Fruit fly (Drosophila melanogaster) whole organism, embryonic: ENCODE data around the gene Kaz-m1.

Experiments used
- Bgb ChIP-seq: fragments of 200-800 bp; sonication (Bioruptor generic); IDR thresholded peaks from 2 replicates; pipeline ENCODE4 v1.3.6; 2022; ENCODE audit warnings: missing biosample characterization, missing genetic modification characterization; ENCODE audit not compliant: partially characterized antibody
- CG1024 ChIP-seq: fragments of 200-800 bp; sonication (Bioruptor generic); IDR thresholded peaks from 2 replicates; pipeline ENCODE4 v1.3.6; 2022; ENCODE audit warnings: missing biosample characterization, missing genetic modification characterization
- CG10321 ChIP-seq: fragments of 200-800 bp; sonication (Bioruptor generic); IDR thresholded peaks from 2 replicates; pipeline ENCODE4 v1.3.6; 2022; ENCODE audit warnings: missing biosample characterization, missing genetic modification characterization
- CG10654 ChIP-seq: fragments of 200-800 bp; sonication (Bioruptor generic); optimal IDR thresholded peaks from 2 replicates; lab custom pipeline; 2016; ENCODE audit warnings: missing biosample characterization, missing genetic modification characterization
- CG12219 ChIP-seq: fragments of 200-800 bp; sonication (Bioruptor generic); optimal IDR thresholded peaks from 3 replicates; lab custom pipeline; 2018; ENCODE audit warnings: missing biosample characterization, mild to moderate bottlenecking, missing genetic modification characterization
- CG13775 ChIP-seq: fragments of 200-800 bp; sonication (Bioruptor generic); optimal IDR thresholded peaks from 3 replicates; lab custom pipeline; 2017; ENCODE audit warnings: missing biosample characterization, mild to moderate bottlenecking, missing genetic modification characterization
- CG13894 ChIP-seq: fragments of 200-800 bp; sonication (Bioruptor generic); optimal IDR thresholded peaks from 3 replicates; lab custom pipeline; 2018; ENCODE audit warnings: missing biosample characterization, mild to moderate bottlenecking, missing genetic modification characterization, moderate library complexity
- CG15479 ChIP-seq: fragments of 200-800 bp; sonication (Bioruptor generic); optimal IDR thresholded peaks from 3 replicates; lab custom pipeline; 2019; ENCODE audit warnings: missing biosample characterization, mild to moderate bottlenecking, missing genetic modification characterization, moderate library complexity
- CG17186 ChIP-seq: fragments of 200-800 bp; sonication (Bioruptor generic); optimal IDR thresholded peaks from 3 replicates; lab custom pipeline; 2017; ENCODE audit warnings: missing biosample characterization, missing genetic modification reagents, missing genetic modification characterization
- CG17568 ChIP-seq: fragments of 200-800 bp; sonication (Bioruptor generic); optimal IDR thresholded peaks from 2 replicates; lab custom pipeline; 2018; ENCODE audit warnings: missing biosample characterization, mild to moderate bottlenecking, missing genetic modification characterization, moderate library complexity
- CG2712 ChIP-seq: fragments of 200-800 bp; optimal IDR thresholded peaks from 3 replicates; lab custom pipeline; 2019; ENCODE audit warnings: missing biosample characterization, mild to moderate bottlenecking, missing genetic modification characterization, moderate library complexity
- CG31365 ChIP-seq: fragments of 200-800 bp; sonication (Bioruptor generic); optimal IDR thresholded peaks from 2 replicates; lab custom pipeline; 2018; ENCODE audit warnings: missing biosample characterization, mild to moderate bottlenecking, missing genetic modification characterization
- CG32532 ChIP-seq: fragments of 200-800 bp; sonication (Bioruptor generic); IDR thresholded peaks from 2 replicates; pipeline ENCODE4 v1.3.6; 2022; ENCODE audit warnings: missing biosample characterization, missing genetic modification characterization
- CG32767 ChIP-seq: fragments of 200-800 bp; sonication (Bioruptor generic); IDR thresholded peaks from 2 replicates; pipeline ENCODE4 v1.3.6; 2022; ENCODE audit warnings: missing biosample characterization, missing genetic modification characterization
- CG3281 ChIP-seq: fragments of 200-800 bp; sonication (Bioruptor generic); optimal IDR thresholded peaks from 3 replicates; lab custom pipeline; 2017; ENCODE audit warnings: missing biosample characterization, mild to moderate bottlenecking, missing genetic modification characterization
- CG7372 ChIP-seq: fragments of 200-800 bp; sonication (Bioruptor generic); IDR thresholded peaks from 2 replicates; pipeline ENCODE4 v1.3.6; 2022; ENCODE audit warnings: missing biosample characterization, missing genetic modification characterization
- CG7987 ChIP-seq: fragments of 200-800 bp; sonication (Bioruptor generic); optimal IDR thresholded peaks from 2 replicates; lab custom pipeline; 2018; ENCODE audit warnings: missing biosample characterization, mild to moderate bottlenecking, missing genetic modification characterization, moderate library complexity
- CG8290 ChIP-seq, 3 experiments: fragments of 200-800 bp; sonication (Bioruptor generic); optimal IDR thresholded peaks; 2 replicates each; lab custom pipeline; 2016 to 2019; ENCODE audit warnings: missing biosample characterization in 3 of 3, missing genetic modification characterization in 3 of 3, mild to moderate bottlenecking in 2 of 3, moderate library complexity in 1 of 3
- D19A ChIP-seq: fragments of 200-800 bp; optimal IDR thresholded peaks from 3 replicates; lab custom pipeline; 2019; ENCODE audit warnings: missing biosample characterization, mild to moderate bottlenecking, missing genetic modification characterization, moderate library complexity
- Doc2 ChIP-seq: fragments of 200-800 bp; sonication (Bioruptor generic); IDR thresholded peaks from 2 replicates; pipeline ENCODE4 v1.3.6; 2022; ENCODE audit warnings: missing biosample characterization, missing genetic modification characterization
- ERR ChIP-seq: fragments of 200-800 bp; sonication (Bioruptor generic); optimal IDR thresholded peaks from 2 replicates; lab custom pipeline; 2016; ENCODE audit warnings: missing biosample characterization, missing genetic modification characterization
- Eip74EF ChIP-seq, 2 experiments: fragments of 200-800 bp in 1 of 2; fragments of >200 bp in 1 of 2; sonication (Bioruptor generic) in 1 of 2; optimal IDR thresholded peaks; 2 replicates each; lab custom pipeline; 2017 to 2019; ENCODE audit warnings: missing biosample characterization in 2 of 2, missing genetic modification characterization in 2 of 2, mild to moderate bottlenecking in 1 of 2, moderate library complexity in 1 of 2
- Gug ChIP-seq: fragments of 200-800 bp; sonication (Bioruptor generic); IDR thresholded peaks from 4 replicates; pipeline ENCODE4 v1.3.6; 2022; ENCODE audit warnings: missing biosample characterization, missing genetic modification characterization
- HLH54F ChIP-seq: fragments of 200-800 bp; sonication (Bioruptor generic); optimal IDR thresholded peaks from 3 replicates; lab custom pipeline; 2016; ENCODE audit warnings: missing biosample characterization, missing genetic modification characterization
- HmgZ ChIP-seq: fragments of 200-800 bp; sonication (Bioruptor generic); optimal IDR thresholded peaks from 2 replicates; lab custom pipeline; 2018; ENCODE audit warnings: missing biosample characterization, mild to moderate bottlenecking, missing genetic modification characterization
- Hr39 ChIP-seq: fragments of >200 bp; optimal IDR thresholded peaks from 2 replicates; lab custom pipeline; 2017
- Lhr ChIP-seq: fragments of 200-800 bp; sonication (Bioruptor generic); optimal IDR thresholded peaks from 3 replicates; lab custom pipeline; 2017; ENCODE audit warnings: mild to moderate bottlenecking, missing biosample characterization, missing genetic modification reagents, missing genetic modification characterization
- Max ChIP-seq: fragments of 200-800 bp; sonication (Bioruptor generic); optimal IDR thresholded peaks from 2 replicates; lab custom pipeline; 2016; ENCODE audit warnings: missing biosample characterization, mild to moderate bottlenecking, missing genetic modification characterization
- Neu2 ChIP-seq: fragments of 200-800 bp; sonication (Bioruptor generic); optimal IDR thresholded peaks from 3 replicates; lab custom pipeline; 2016; ENCODE audit warnings: missing biosample characterization, missing genetic modification characterization, borderline replicate concordance
- Oli ChIP-seq: fragments of 200-800 bp; sonication (Bioruptor generic); optimal IDR thresholded peaks from 2 replicates; lab custom pipeline; 2018; ENCODE audit warnings: missing biosample characterization, mild to moderate bottlenecking, missing genetic modification characterization, moderate library complexity
- ato ChIP-seq: fragments of 200-800 bp; sonication (Bioruptor generic); IDR thresholded peaks from 2 replicates; pipeline ENCODE4 v1.3.6; 2022; ENCODE audit warnings: missing biosample characterization, missing genetic modification characterization; ENCODE audit not compliant: partially characterized antibody
- bab2 ChIP-seq: fragments of 200-800 bp; sonication (Bioruptor generic); optimal IDR thresholded peaks from 2 replicates; lab custom pipeline; 2016; ENCODE audit warnings: missing biosample characterization, missing genetic modification characterization
- crp ChIP-seq, 2 experiments: fragments of 200-800 bp; sonication (Bioruptor generic); optimal IDR thresholded peaks; 2 replicates in 1 of 2; 3 replicates in 1 of 2; lab custom pipeline; 2017; ENCODE audit warnings: missing biosample characterization in 2 of 2, missing genetic modification characterization in 2 of 2, mild to moderate bottlenecking in 1 of 2, moderate library complexity in 1 of 2
- dysf ChIP-seq: fragments of 200-800 bp; sonication (Bioruptor generic); IDR thresholded peaks from 3 replicates; pipeline ENCODE4 v1.3.6; 2022; ENCODE audit warnings: missing biosample characterization, missing genetic modification characterization
- gro ChIP-seq: fragments of 200-800 bp; sonication (Bioruptor generic); optimal IDR thresholded peaks from 2 replicates; lab custom pipeline; 2016; ENCODE audit warnings: missing biosample characterization, missing genetic modification characterization
- gsb-n ChIP-seq: fragments of 200-800 bp; sonication (Bioruptor generic); optimal IDR thresholded peaks from 3 replicates; lab custom pipeline; 2018; ENCODE audit warnings: missing biosample characterization, mild to moderate bottlenecking, missing genetic modification characterization
- hbn ChIP-seq: fragments of 200-800 bp; sonication (Bioruptor generic); IDR thresholded peaks from 2 replicates; pipeline ENCODE4 v1.3.6; 2022; ENCODE audit warnings: missing biosample characterization, missing genetic modification characterization; ENCODE audit not compliant: partially characterized antibody
- ind ChIP-seq: fragments of 200-800 bp; sonication (Bioruptor generic); optimal IDR thresholded peaks from 3 replicates; lab custom pipeline; 2016; ENCODE audit warnings: missing biosample characterization, missing genetic modification characterization
- onecut ChIP-seq: fragments of 200-800 bp; sonication (Bioruptor generic); IDR thresholded peaks from 2 replicates; pipeline ENCODE4 v1.3.6; 2022; ENCODE audit warnings: missing biosample characterization, missing genetic modification characterization
- prd ChIP-seq, 3 experiments: fragments of >200 bp in 2 of 3; fragments of 200-800 bp in 1 of 3; sonication (Bioruptor generic) in 1 of 3; optimal IDR thresholded peaks in 2 of 3; IDR thresholded peaks in 1 of 3; 2 replicates in 2 of 3; 3 replicates in 1 of 3; pipeline versions ENCODE4 v1.3.6 to Lab custom; 2017 to 2022; ENCODE audit warnings: missing biosample characterization in 1 of 3, missing genetic modification characterization in 1 of 3
- psq ChIP-seq: fragments of 200-800 bp; sonication (Bioruptor generic); optimal IDR thresholded peaks from 2 replicates; lab custom pipeline; 2017; ENCODE audit warnings: missing biosample characterization, missing genetic modification characterization
- sd ChIP-seq: fragments of 200-800 bp; sonication (Bioruptor generic); optimal IDR thresholded peaks from 3 replicates; lab custom pipeline; 2018; ENCODE audit warnings: missing biosample characterization, mild to moderate bottlenecking, missing genetic modification characterization, moderate library complexity
- sens-2 ChIP-seq: fragments of 200-800 bp; sonication (Bioruptor generic); IDR thresholded peaks from 2 replicates; pipeline ENCODE4 v1.3.6; 2022; ENCODE audit warnings: missing biosample characterization, missing genetic modification characterization
- slou ChIP-seq: fragments of 200-800 bp; sonication (Bioruptor generic); optimal IDR thresholded peaks from 3 replicates; lab custom pipeline; 2016; ENCODE audit warnings: missing biosample characterization, missing genetic modification characterization
- ssp ChIP-seq: fragments of 200-800 bp; sonication (Bioruptor generic); IDR thresholded peaks from 2 replicates; pipeline ENCODE4 v1.3.6; 2022; ENCODE audit warnings: missing biosample characterization, missing genetic modification characterization
- tup ChIP-seq: fragments of 200-800 bp; sonication (Bioruptor generic); optimal IDR thresholded peaks from 2 replicates; lab custom pipeline; 2016; ENCODE audit warnings: missing biosample characterization, mild to moderate bottlenecking, missing genetic modification characterization, moderate library complexity
- wor ChIP-seq: fragments of 200-800 bp; sonication (Bioruptor generic); IDR thresholded peaks from 2 replicates; pipeline ENCODE4 v1.3.6; 2022; ENCODE audit warnings: missing biosample characterization, missing genetic modification characterization
- zen ChIP-seq: fragments of 200-800 bp; sonication (Bioruptor generic); optimal IDR thresholded peaks from 3 replicates; lab custom pipeline; 2018; ENCODE audit warnings: missing biosample characterization, mild to moderate bottlenecking, missing genetic modification characterization, moderate library complexity

Kaz-m1 gene

dm6 chr3R:26021195-26021914 lies 6.8 kb downstream of the Kaz-m1 start (continued):
- TF ChIP-seq slou (GFP tag; lab: Kevin White, UChicago) (peak; percentile 84), Doc2 (GFP tag; lab: Robert Waterston, UW) (peak; percentile 73), D19A (tag; lab: Kevin White, UChicago) (peak; percentile 94), gro (peak; percentile 29), hbn (GFP tag; lab: Robert Waterston, UW) (no peak), psq (GFP tag; lab: Kevin White, UChicago) (peak; percentile 75), CG3281 (GFP tag; lab: Kevin White, UChicago) (peak; percentile 93), crp (GFP tag; optimal IDR thresholded peaks at IDR 0.05; lab: Kevin White, UChicago) (peak; percentile 1 to 66), Lhr (GFP tag; lab: Kevin White, UChicago) (peak; percentile 81), CG7987 (peak; percentile 74), zen (tag; lab: Kevin White, UChicago) (peak; percentile 87), CG8290 (GFP tag; optimal IDR thresholded peaks at IDR 0.05; lab: Kevin White, UChicago) (peak; percentile 95), CG8290 (tag; optimal IDR thresholded peaks at IDR 0.05; lab: Kevin White, UChicago) (peak; percentile 59 to 97), Max (GFP tag; lab: Kevin White, UChicago) (peak; percentile 86), CG10321 (GFP tag; lab: Robert Waterston, UW) (peak; percentile 56), bab2 (GFP tag; lab: Kevin White, UChicago) (peak; percentile 88), dysf (GFP tag; lab: Robert Waterston, UW) (peak; percentile 91), ind (GFP tag; lab: Kevin White, UChicago) (peak; percentile 91), ato (GFP tag; lab: Robert Waterston, UW) (no peak), sens-2 (GFP tag; lab: Robert Waterston, UW) (no peak; the same call in 1 of the 2 replicates), gsb-n (peak; percentile 96), sd (tag; lab: Kevin White, UChicago) (peak; percentile 52), prd (optimal IDR thresholded peaks at IDR 0.05; lab: Kevin White, UChicago) (no peak), prd (GFP tag; IDR thresholded peaks at IDR 0.05; lab: Robert Waterston, UW) (peak; percentile 89), CG10654 (GFP tag; lab: Kevin White, UChicago) (peak; percentile 86), CG15479 (GFP tag; lab: Kevin White, UChicago) (peak; percentile 10), HLH54F (peak; percentile 76), CG7372 (GFP tag; lab: Robert Waterston, UW) (peak; percentile 84), wor (GFP tag; lab: Robert Waterston, UW) (peak; percentile 85), ssp (peak; percentile 83), CG31365 (tag; lab: Kevin White, UChicago) (no peak), HmgZ (tag; lab: Kevin White, UChicago) (peak; percentile 71), CG32532 (GFP tag; lab: Robert Waterston, UW) (peak; percentile 82), CG1024 (GFP tag; lab: Robert Waterston, UW) (peak; percentile 38; the same call in 1 of the 2 replicates), CG13775 (GFP tag; lab: Kevin White, UChicago) (peak; percentile 97), tup (GFP tag; lab: Kevin White, UChicago) (peak; percentile 32), Bgb (GFP tag; lab: Robert Waterston, UW) (0 out of 2 replicates have a peak, but pooled peaks have one; percentile 32), Eip74EF (GFP tag; optimal IDR thresholded peaks at IDR 0.05; lab: Kevin White, UChicago) (peak in 1 of 2 experiments; percentile 94), Oli (tag; lab: Kevin White, UChicago) (peak; percentile 97), CG17568 (GFP tag; lab: Kevin White, UChicago) (peak; percentile 81), Hr39 (no peak), ERR (GFP tag; lab: Kevin White, UChicago) (no peak), CG12219 (GFP tag; lab: Kevin White, UChicago) (peak; percentile 81), Neu2 (GFP tag; lab: Kevin White, UChicago) (no peak), onecut (GFP tag; lab: Robert Waterston, UW) (peak; percentile 74), CG13894 (no peak), CG2712 (tag; lab: Kevin White, UChicago) (peak; percentile 97), CG17186 (peak; percentile 83), CG32767 (GFP tag; lab: Robert Waterston, UW) (peak; percentile 84), Gug (GFP tag; lab: Robert Waterston, UW) (peak; percentile 65)
